Worm (Caenorhabditis elegans) whole organism, L4/young adult: ENCODE results near the gene hot-6.

Experiments used
- W03F9.2 ChIP-seq: fragments of 150-350 bp; optimal IDR thresholded peaks from 2 replicates; lab custom pipeline; 2014; ENCODE audit warnings: missing biosample characterization, missing genetic modification characterization
- dao-5 ChIP-seq: sonication (generic microtip); optimal IDR thresholded peaks from 2 replicates; lab custom pipeline; 2016; ENCODE audit warnings: missing genotype, missing genetic modification characterization, moderate library complexity, missing compliant biosample characterization

DNA sequence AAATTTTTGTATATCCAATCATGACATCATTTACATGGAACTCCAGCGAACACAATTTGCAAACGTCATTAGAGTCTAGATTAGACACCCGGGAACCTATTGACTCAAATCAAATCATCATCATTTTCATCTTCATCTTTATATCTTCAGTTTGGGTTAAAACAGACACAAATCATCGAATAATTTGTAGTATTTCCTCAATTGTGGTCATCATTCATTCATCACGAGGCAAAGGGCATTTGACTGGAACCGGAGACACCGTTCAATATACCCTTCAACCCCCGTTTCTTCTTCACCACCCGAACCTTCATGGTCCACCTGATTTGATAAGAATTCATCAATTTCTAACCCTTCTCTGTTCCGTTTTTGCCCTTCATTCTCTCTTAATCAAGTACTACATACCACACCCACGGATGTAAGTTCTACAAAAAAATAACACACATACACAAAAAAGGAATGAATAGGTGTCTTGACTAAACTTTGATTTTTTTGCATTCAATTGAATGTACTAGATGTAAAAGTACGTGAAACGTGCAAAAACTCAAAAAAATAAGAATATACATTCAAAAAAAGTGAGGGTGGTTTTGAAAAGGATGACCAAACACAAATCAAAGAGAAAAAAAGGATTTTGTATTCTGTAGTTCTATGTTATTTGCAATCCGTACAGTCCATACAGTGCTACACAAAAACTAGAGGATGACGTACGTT is 5.7 kb downstream of the hot-6 start:
- TF ChIP-seq W03F9.2 (tag; lab: Kevin White, UChicago), result no peak
- no peak for TF ChIP-seq dao-5 (tag; lab: Kevin White, UChicago)
